Worm (Caenorhabditis elegans) whole organism, young adult: Measurements from ENCODE around the gene srd-68.

Experiments
- C17E4.6 ChIP-seq: fragments of 200-800 bp; sonication (Bioruptor generic); IDR thresholded peaks from 2 replicates; pipeline ENCODE4 v1.3.6; 2022; ENCODE audit warnings: missing genetic modification reagents, missing genetic modification characterization, missing compliant biosample characterization
- F10E7.11 ChIP-seq: sonication (generic microtip); optimal IDR thresholded peaks from 2 replicates; lab custom pipeline; 2017; ENCODE audit warnings: mild to moderate bottlenecking, missing genetic modification characterization, moderate library complexity, missing compliant biosample characterization
- F52B5.7 ChIP-seq: sonication (generic microtip); optimal IDR thresholded peaks from 2 replicates; lab custom pipeline; 2016; ENCODE audit warnings: mild to moderate bottlenecking, missing genetic modification characterization, missing compliant biosample characterization
- F57C9.4 ChIP-seq: sonication (generic microtip); optimal IDR thresholded peaks from 2 replicates; lab custom pipeline; 2017; ENCODE audit warnings: mild to moderate bottlenecking, missing genetic modification characterization, missing compliant biosample characterization
- T07F8.4 ChIP-seq: sonication (generic microtip); optimal IDR thresholded peaks from 2 replicates; lab custom pipeline; 2016; ENCODE audit warnings: mild to moderate bottlenecking, missing genetic modification characterization, moderate library complexity, missing compliant biosample characterization
- Y53F4B.3 ChIP-seq: fragments of 200-800 bp; sonication (Bioruptor generic); IDR thresholded peaks from 2 replicates; pipeline ENCODE4 v1.3.6; 2022; ENCODE audit warnings: missing genetic modification reagents, missing genetic modification characterization, missing compliant biosample characterization
- Y79H2A.3 ChIP-seq: fragments of 200-800 bp; sonication (Bioruptor generic); conservative IDR thresholded peaks from 2 replicates; pipeline ENCODE4 v1.3.6; 2022; ENCODE audit warnings: missing genetic modification reagents, missing genetic modification characterization, missing compliant biosample characterization
- attf-6 ChIP-seq: fragments of 200-800 bp; sonication (Bioruptor generic); IDR thresholded peaks from 2 replicates; pipeline ENCODE4 v1.3.6; 2022; ENCODE audit warnings: missing genetic modification reagents, missing genetic modification characterization, missing compliant biosample characterization
- ceh-100 ChIP-seq: fragments of 200-800 bp; sonication (Bioruptor generic); IDR thresholded peaks from 2 replicates; pipeline ENCODE4 v1.3.6; 2022; ENCODE audit warnings: missing genetic modification reagents, missing genetic modification characterization, missing compliant biosample characterization
- ceh-79 ChIP-seq: sonication (generic microtip); optimal IDR thresholded peaks from 2 replicates; lab custom pipeline; 2017; ENCODE audit warnings: mild to moderate bottlenecking, missing genetic modification characterization, missing compliant biosample characterization
- dox-1 ChIP-seq: fragments of 200-800 bp; sonication (Bioruptor generic); IDR thresholded peaks from 2 replicates; pipeline ENCODE4 v1.3.6; 2022; ENCODE audit warnings: missing genetic modification reagents, missing genetic modification characterization, missing compliant biosample characterization
- egl-18 ChIP-seq: fragments of 200-800 bp; sonication (Bioruptor generic); IDR thresholded peaks from 2 replicates; pipeline ENCODE4 v1.3.6; 2022; ENCODE audit warnings: missing genetic modification reagents, missing genetic modification characterization, missing compliant biosample characterization
- egrh-3 ChIP-seq: fragments of 200-800 bp; sonication (Bioruptor generic); IDR thresholded peaks from 2 replicates; pipeline ENCODE4 v1.3.6; 2022; ENCODE audit warnings: missing genetic modification reagents, missing genetic modification characterization, missing compliant biosample characterization
- ekl-4 ChIP-seq: fragments of 200-800 bp; sonication (Bioruptor generic); IDR thresholded peaks from 2 replicates; pipeline ENCODE4 v1.3.6; 2022; ENCODE audit warnings: missing genetic modification reagents, missing genetic modification characterization, missing compliant biosample characterization
- gei-17 ChIP-seq: fragments of 200-800 bp; sonication (Bioruptor generic); optimal IDR thresholded peaks from 2 replicates; lab custom pipeline; 2018; ENCODE audit warnings: mild to moderate bottlenecking, missing genetic modification characterization, missing compliant biosample characterization
- hmg-1.2 ChIP-seq: fragments of 200-800 bp; sonication (Bioruptor generic); IDR thresholded peaks from 2 replicates; pipeline ENCODE4 v1.3.6; 2022; ENCODE audit warnings: missing genetic modification reagents, missing genetic modification characterization, missing compliant biosample characterization
- hrde-1 ChIP-seq: sonication (generic microtip); optimal IDR thresholded peaks from 2 replicates; lab custom pipeline; 2016; ENCODE audit warnings: missing genetic modification characterization, mild to moderate bottlenecking, missing compliant biosample characterization, moderate library complexity, missing genotype, missing genetic modification reagents, borderline replicate concordance
- let-526 ChIP-seq: fragments of 200-800 bp; sonication (Bioruptor generic); IDR thresholded peaks from 2 replicates; pipeline ENCODE4 v1.3.6; 2022; ENCODE audit warnings: missing genetic modification reagents, missing genetic modification characterization, missing compliant biosample characterization
- madf-6 ChIP-seq: fragments of 200-800 bp; sonication (Bioruptor generic); IDR thresholded peaks from 2 replicates; pipeline ENCODE4 v1.3.6; 2022; ENCODE audit warnings: missing genetic modification reagents, missing genetic modification characterization, missing compliant biosample characterization
- madf-8 ChIP-seq: fragments of 200-800 bp; sonication (Bioruptor generic); conservative IDR thresholded peaks from 2 replicates; pipeline ENCODE4 v1.3.6; 2022; ENCODE audit warnings: missing genetic modification reagents, missing genetic modification characterization, missing compliant biosample characterization
- mcd-1 ChIP-seq: fragments of 200-800 bp; sonication (Bioruptor generic); IDR thresholded peaks from 2 replicates; pipeline ENCODE4 v1.3.6; 2022; ENCODE audit warnings: missing genetic modification reagents, missing genetic modification characterization, missing compliant biosample characterization
- mel-28 ChIP-seq: sonication (generic microtip); optimal IDR thresholded peaks from 2 replicates; lab custom pipeline; 2016; ENCODE audit warnings: borderline replicate concordance, mild to moderate bottlenecking, missing genetic modification characterization, missing compliant biosample characterization
- nfya-1 ChIP-seq: sonication (generic microtip); optimal IDR thresholded peaks from 2 replicates; lab custom pipeline; 2017; ENCODE audit warnings: antibody characterized with exemption, missing compliant biosample characterization, missing genetic modification characterization, borderline replicate concordance; ENCODE audit not compliant: insufficient read depth
- nfyb-1 ChIP-seq: fragments of 200-800 bp; sonication (Bioruptor generic); IDR thresholded peaks from 2 replicates; pipeline ENCODE4 v1.3.6; 2022; ENCODE audit warnings: missing genetic modification reagents, missing genetic modification characterization, missing compliant biosample characterization
- nhr-27 ChIP-seq: fragments of 200-800 bp; sonication (Bioruptor generic); optimal IDR thresholded peaks from 2 replicates; lab custom pipeline; 2018; ENCODE audit warnings: mild to moderate bottlenecking, missing genetic modification characterization, moderate library complexity, missing compliant biosample characterization
- nhr-90 ChIP-seq: sonication (generic microtip); optimal IDR thresholded peaks from 2 replicates; lab custom pipeline; 2016; ENCODE audit warnings: missing genotype, mild to moderate bottlenecking, missing genetic modification characterization, missing compliant biosample characterization
- rcor-1 ChIP-seq: fragments of 200-800 bp; sonication (Bioruptor generic); IDR thresholded peaks from 2 replicates; pipeline ENCODE4 v1.3.6; 2022; ENCODE audit warnings: missing genetic modification reagents, missing genetic modification characterization, missing compliant biosample characterization
- rpc-1 ChIP-seq, 2 experiments: fragments of 150-350 bp in 1 of 2; sonication (generic microtip) in 1 of 2; optimal IDR thresholded peaks; 2 replicates each; lab custom pipeline; 2014 to 2018; ENCODE audit warnings: missing biosample characterization in 1 of 2, missing genetic modification characterization in 1 of 2, missing genetic modification reagents in 1 of 2, missing genotype in 1 of 2
- sea-2 ChIP-seq: fragments of 200-800 bp; sonication (Bioruptor generic); IDR thresholded peaks from 2 replicates; pipeline ENCODE4 v1.3.6; 2022; ENCODE audit warnings: missing genetic modification characterization, missing compliant biosample characterization
- sptf-2 ChIP-seq: fragments of 200-800 bp; sonication (Bioruptor generic); optimal IDR thresholded peaks from 2 replicates; lab custom pipeline; 2018; ENCODE audit warnings: mild to moderate bottlenecking, missing genetic modification characterization, missing compliant biosample characterization
- tlf-1 ChIP-seq: fragments of 200-800 bp; sonication (Bioruptor generic); optimal IDR thresholded peaks from 2 replicates; lab custom pipeline; 2018; ENCODE audit warnings: mild to moderate bottlenecking, missing genetic modification characterization, missing compliant biosample characterization

The srd-68 gene

ce11 chrV:16910864-16911263 is 8.2 kb upstream of the srd-68 start:
- TF ChIP-seq hmg-1.2 (GFP tag; lab: Robert Waterston, UW) (peak; percentile 12; the same call in 1 of the 2 replicates), attf-6 (GFP tag; lab: Robert Waterston, UW) (no peak)

- TF ChIP-seq C17E4.6 (no peak), ekl-4 (no peak), F52B5.7 (tag; lab: Kevin White, UChicago) (no peak), egrh-3 (GFP tag; lab: Robert Waterston, UW) (no peak), let-526 (GFP tag; lab: Robert Waterston, UW) (no peak), F57C9.4 (tag; lab: Kevin White, UChicago) (no peak), hrde-1 (no peak), Y79H2A.3 (GFP tag; lab: Robert Waterston, UW) (no peak), dox-1 (GFP tag; lab: Robert Waterston, UW) (no peak), sea-2 (GFP tag; lab: Robert Waterston, UW) (no peak), madf-8 (no peak), gei-17 (GFP tag; lab: Kevin White, UChicago) (no peak)
- TF ChIP-seq, all 124 proteins: peak for 0
Measured at ce11 chrV:16909871-16910270, 7.2 kb upstream of the srd-68 start, which contains the start of gene F09C6.16. Gene F09C6.16 (minus strand): TSS chrV:16909971.

ce11 chrV:16904612-16905011 is 2.0 kb upstream of the srd-68 start, which contains the start of gene nhr-262:
Gene nhr-262 (plus strand): TSS chrV:16904912.
- no peak for TF ChIP-seq let-526 (GFP tag; lab: Robert Waterston, UW)
- TF ChIP-seq rpc-1 (optimal IDR thresholded peaks at IDR 0.05; lab: Kevin White, UChicago), result no peak
- no peak for TF ChIP-seq rpc-1 (tag; optimal IDR thresholded peaks at IDR 0.05; lab: Kevin White, UChicago)
- TF ChIP-seq mcd-1 (GFP tag; lab: Robert Waterston, UW), result no peak
- no peak for TF ChIP-seq C17E4.6
- TF ChIP-seq F10E7.11 (tag; lab: Kevin White, UChicago), result no peak
- no peak for TF ChIP-seq ceh-79 (tag; lab: Kevin White, UChicago)
- TF ChIP-seq nfya-1, result no peak
- no peak for TF ChIP-seq nfyb-1
- no peak for TF ChIP-seq T07F8.4 (tag; lab: Kevin White, UChicago)
- TF ChIP-seq madf-6 (GFP tag; lab: Robert Waterston, UW), result no peak
- TF ChIP-seq nhr-27, result no peak

- no peak for TF ChIP-seq nhr-90 (tag; lab: Kevin White, UChicago)
- TF ChIP-seq mel-28, result no peak
- no peak for TF ChIP-seq rcor-1 (GFP tag; lab: Robert Waterston, UW)
- TF ChIP-seq nfyb-1, result no peak
- no peak for TF ChIP-seq ekl-4
- TF ChIP-seq egl-18 (GFP tag; lab: Robert Waterston, UW), result 0 out of 2 replicates have a peak, but pooled peaks have one; percentile 26
- no peak for TF ChIP-seq ceh-100 (GFP tag; lab: Robert Waterston, UW)
- no peak for TF ChIP-seq sptf-2 (GFP tag; lab: Kevin White, UChicago)
- no peak for TF ChIP-seq hrde-1
- TF ChIP-seq, all 124 proteins: peak for 1
Measured at ce11 chrV:16899355-16899754, 3.3 kb downstream of the srd-68 start, which contains the start of gene fbxa-45. Gene fbxa-45 (minus strand): TSS chrV:16899455.

ce11 chrV:16893440-16893839 is 9.2 kb downstream of the srd-68 start, which contains the start of gene F09C6.15:
Gene F09C6.15 (plus strand): TSS chrV:16893740.
- no peak for TF ChIP-seq Y53F4B.3 (GFP tag; lab: Robert Waterston, UW)
- TF ChIP-seq tlf-1 (GFP tag; lab: Kevin White, UChicago), result no peak
